Worm (Caenorhabditis elegans): ENCODE results near the gene orc-4.

orc-4 gene

ce11 chrIII:10661292-10661691, 15.3 kb downstream of the orc-4 start:
- no peak for TF ChIP-seq K02D7.2 (tag; optimal IDR thresholded peaks at IDR 0.05)
- no peak for TF ChIP-seq fkh-6 (tag; optimal IDR thresholded peaks at IDR 0.05)
- TF ChIP-seq che-1 (tag; optimal IDR thresholded peaks at IDR 0.05), result no peak
- no peak for TF ChIP-seq F13H6.1 (tag; optimal IDR thresholded peaks at IDR 0.05)
- no peak for TF ChIP-seq pqm-1 (tag; optimal IDR thresholded peaks at IDR 0.05)
- TF ChIP-seq Y22D7AL.16 (tag; optimal IDR thresholded peaks at IDR 0.05), result no peak
- TF ChIP-seq pha-4 (tag; optimal IDR thresholded peaks at IDR 0.05), result no peak
- TF ChIP-seq ref-2 (tag; optimal IDR thresholded peaks at IDR 0.05), result no peak
- TF ChIP-seq unc-55 (GFP tag; optimal IDR thresholded peaks at IDR 0.05), result no peak
- no peak for TF ChIP-seq ceh-22 (tag; optimal IDR thresholded peaks at IDR 0.05)
- no peak for TF ChIP-seq T23F11.4 (GFP tag; optimal IDR thresholded peaks at IDR 0.05)
- no peak for TF ChIP-seq tbx-2 (tag; optimal IDR thresholded peaks at IDR 0.05)
- no peak for TF ChIP-seq hlh-13 (GFP tag; optimal IDR thresholded peaks at IDR 0.05)
- TF ChIP-seq zip-5 (tag; optimal IDR thresholded peaks at IDR 0.05), result no peak
- no peak for TF ChIP-seq pha-2 (tag; optimal IDR thresholded peaks at IDR 0.05)
- no peak for TF ChIP-seq pros-1 (tag; optimal IDR thresholded peaks at IDR 0.05)
- no peak for TF ChIP-seq pat-9 (tag; optimal IDR thresholded peaks at IDR 0.05)
- no peak for TF ChIP-seq ama-1 (optimal IDR thresholded peaks at IDR 0.05)
- no peak for TF ChIP-seq ceh-31 (tag; optimal IDR thresholded peaks at IDR 0.05)
- TF ChIP-seq ttx-3 (tag; optimal IDR thresholded peaks at IDR 0.05), result no peak

- no peak for TF ChIP-seq odd-2 (tag; optimal IDR thresholded peaks at IDR 0.05)
- no peak for TF ChIP-seq madf-2 (tag; optimal IDR thresholded peaks at IDR 0.05)
These were observed 20.7 kb downstream of the orc-4 start for ce11 chrIII:10666640-10667039.

ce11 chrIII:10671894-10672293, 25.9 kb downstream of the orc-4 start:
- TF ChIP-seq ceh-19 (GFP tag; optimal IDR thresholded peaks at IDR 0.05), result peak; percentile 44
- TF ChIP-seq unc-86 (tag; optimal IDR thresholded peaks at IDR 0.05), result no peak

- no peak for TF ChIP-seq K02D7.2 (tag; optimal IDR thresholded peaks at IDR 0.05)
- TF ChIP-seq Y22D7AL.16 (tag; optimal IDR thresholded peaks at IDR 0.05), result no peak
- TF ChIP-seq hlh-8 (tag; optimal IDR thresholded peaks at IDR 0.05), result no peak
- TF ChIP-seq rnt-1 (tag; optimal IDR thresholded peaks at IDR 0.05), result no peak
- TF ChIP-seq fkh-6 (tag; optimal IDR thresholded peaks at IDR 0.05), result no peak
- TF ChIP-seq elt-2 (tag; optimal IDR thresholded peaks at IDR 0.05), result no peak
- TF ChIP-seq che-1 (tag; optimal IDR thresholded peaks at IDR 0.05), result no peak
- no peak for TF ChIP-seq dve-1 (tag; optimal IDR thresholded peaks at IDR 0.05)
- TF ChIP-seq unc-3 (GFP tag; conservative IDR thresholded peaks at IDR 0.05), result no peak
- TF ChIP-seq unc-3 (tag; optimal IDR thresholded peaks at IDR 0.05), result no peak
- no peak for TF ChIP-seq madf-2 (tag; optimal IDR thresholded peaks at IDR 0.05)
- no peak for TF ChIP-seq hlh-6 (tag; optimal IDR thresholded peaks at IDR 0.05)
- TF ChIP-seq ref-2 (tag; optimal IDR thresholded peaks at IDR 0.05), result no peak
These were observed 33.0 kb downstream of the orc-4 start, which contains the start of gene Y39A1A.16 for ce11 chrIII:10678971-10679370. Gene Y39A1A.16, plus strand, starts transcription at chrIII:10679271.

ce11 chrIII:10689057-10689456, 43.1 kb downstream of the orc-4 start, which contains the start of gene Y39A1A.31:
Gene Y39A1A.31, minus strand, starts transcription at chrIII:10689157.
- no peak for TF ChIP-seq ets-4 (tag; optimal IDR thresholded peaks at IDR 0.05)

- no peak for TF ChIP-seq fkh-10 (GFP tag; optimal IDR thresholded peaks at IDR 0.05)
- TF ChIP-seq pax-1 (tag; optimal IDR thresholded peaks at IDR 0.05), result no peak
- no peak for TF ChIP-seq unc-42 (tag; optimal IDR thresholded peaks at IDR 0.05)
- no peak for TF ChIP-seq ceh-45 (GFP tag; IDR thresholded peaks at IDR 0.05)
- TF ChIP-seq C08G9.2 (tag; optimal IDR thresholded peaks at IDR 0.05), result no peak
- TF ChIP-seq hlh-30 (tag; optimal IDR thresholded peaks at IDR 0.05; ENCODE audit: insufficient read depth), result no peak
- TF ChIP-seq dmd-4 (tag; optimal IDR thresholded peaks at IDR 0.05; ENCODE audit: borderline replicate concordance), result no peak
- no peak for TF ChIP-seq hlh-15 (tag; optimal IDR thresholded peaks at IDR 0.05)
- no peak for TF ChIP-seq unc-3 (GFP tag; conservative IDR thresholded peaks at IDR 0.05)
- TF ChIP-seq unc-3 (tag; optimal IDR thresholded peaks at IDR 0.05), result no peak
- TF ChIP-seq che-1 (tag; optimal IDR thresholded peaks at IDR 0.05), result no peak
- no peak for TF ChIP-seq tbx-7 (tag; optimal IDR thresholded peaks at IDR 0.05)
- no peak for TF ChIP-seq pqm-1 (tag; optimal IDR thresholded peaks at IDR 0.05)
- TF ChIP-seq mec-3 (tag; optimal IDR thresholded peaks at IDR 0.05; ENCODE audit: borderline replicate concordance), result no peak
- no peak for TF ChIP-seq ttx-3 (tag; optimal IDR thresholded peaks at IDR 0.05)
- no peak for TF ChIP-seq hlh-13 (GFP tag; optimal IDR thresholded peaks at IDR 0.05)
- no peak for TF ChIP-seq lim-6 (tag; optimal IDR thresholded peaks at IDR 0.05)
- no peak for TF ChIP-seq odd-2 (tag; optimal IDR thresholded peaks at IDR 0.05)
- no peak for TF ChIP-seq fkh-6 (tag; optimal IDR thresholded peaks at IDR 0.05)
- no peak for TF ChIP-seq pha-2 (tag; optimal IDR thresholded peaks at IDR 0.05)
These were observed 45.0 kb downstream of the orc-4 start, which contains the start of gene Y39A1A.17 for ce11 chrIII:10691019-10691418. Gene Y39A1A.17, minus strand, starts transcription at chrIII:10691119.

Measured in whole organism, late embryonic.